Fruit fly (Drosophila melanogaster): ENCODE data around the gene sba.
A peak's percentile ranks its signal among the peaks of the same experiment; 100 is the strongest.

The sba gene

dm6 chr3R:23911073-23911690 is 11.6 kb downstream of the sba start (continued):
- TF ChIP-seq H15 (GFP tag; IDR thresholded peaks at IDR 0.05) (no peak), Hr78 (GFP tag; optimal IDR thresholded peaks at IDR 0.05) (peak in 1 of 2 experiments; percentile 29), oc (tag; optimal IDR thresholded peaks at IDR 0.05) (peak; percentile 50), cg (GFP tag; optimal IDR thresholded peaks at IDR 0.05) (peak; percentile 52), HmgD (GFP tag; optimal IDR thresholded peaks at IDR 0.05) (no peak), CG4730 (GFP tag; IDR thresholded peaks at IDR 0.05) (no peak), slou (GFP tag; optimal IDR thresholded peaks at IDR 0.05) (no peak), Ssrp (tag; optimal IDR thresholded peaks at IDR 0.05) (no peak), eyg (GFP tag; optimal IDR thresholded peaks at IDR 0.05) (no peak), CG12769 (tag; optimal IDR thresholded peaks at IDR 0.05) (peak; percentile 66), br (optimal IDR thresholded peaks at IDR 0.05) (no peak), CG14014 (GFP tag; IDR thresholded peaks at IDR 0.05) (no peak), CG7745 (tag; optimal IDR thresholded peaks at IDR 0.05) (no peak), CG3407 (GFP tag; optimal IDR thresholded peaks at IDR 0.05) (no peak), kay (GFP tag; optimal IDR thresholded peaks at IDR 0.05) (no peak), HLH3B (GFP tag; IDR thresholded peaks at IDR 0.05) (no peak), E2f1 (GFP tag; IDR thresholded peaks at IDR 0.05) (no peak), Dad (GFP tag; optimal IDR thresholded peaks at IDR 0.05) (no peak), CG7987 (GFP tag; optimal IDR thresholded peaks at IDR 0.05) (no peak), CG12219 (GFP tag; optimal IDR thresholded peaks at IDR 0.05) (no peak), CG11560 (tag; IDR thresholded peaks at IDR 0.05) (no peak), MESR4 (GFP tag; optimal IDR thresholded peaks at IDR 0.05) (no peak), CG34376 (GFP tag; optimal IDR thresholded peaks at IDR 0.05) (no peak), CG32532 (GFP tag; IDR thresholded peaks at IDR 0.05) (no peak), CrebB (tag; optimal IDR thresholded peaks at IDR 0.05) (no peak), exex (tag; optimal IDR thresholded peaks at IDR 0.05) (no peak), kni (GFP tag; optimal IDR thresholded peaks at IDR 0.05) (peak; percentile 81), CG42726 (GFP tag; IDR thresholded peaks at IDR 0.05; ENCODE audit: partially characterized antibody) (no peak), gro (GFP tag; optimal IDR thresholded peaks at IDR 0.05) (no peak), Dref (GFP tag; IDR thresholded peaks at IDR 0.05) (no peak), ssp (GFP tag; IDR thresholded peaks at IDR 0.05) (no peak), tgo (GFP tag; IDR thresholded peaks at IDR 0.05) (no peak), sr (GFP tag; IDR thresholded peaks at IDR 0.05) (0 out of 3 replicates have a peak, but pooled peaks have one; percentile 10)

- TF ChIP-seq slp2 (GFP tag; optimal IDR thresholded peaks at IDR 0.05) (no peak), CG7372 (GFP tag; IDR thresholded peaks at IDR 0.05) (peak; percentile 95), br (optimal IDR thresholded peaks at IDR 0.05) (no peak), CG9437 (GFP tag; optimal IDR thresholded peaks at IDR 0.05) (no peak), al (GFP tag; IDR thresholded peaks at IDR 0.05) (no peak), pita (GFP tag; optimal IDR thresholded peaks at IDR 0.05) (no peak), gt (GFP tag; IDR thresholded peaks at IDR 0.05) (no peak), Drgx (GFP tag; IDR thresholded peaks at IDR 0.05) (peak; percentile 51; the same call in 1 of the 2 replicates), CG11247 (GFP tag; IDR thresholded peaks at IDR 0.05) (no peak), Sox100B (GFP tag; optimal IDR thresholded peaks at IDR 0.05) (no peak), Xbp1 (GFP tag; optimal IDR thresholded peaks at IDR 0.05) (no peak), CG10979 (tag; optimal IDR thresholded peaks at IDR 0.05) (peak; percentile 31), NFAT (GFP tag; IDR thresholded peaks at IDR 0.05) (no peak), HLH54F (GFP tag; optimal IDR thresholded peaks at IDR 0.05) (no peak), lab (GFP tag; optimal IDR thresholded peaks at IDR 0.05) (no peak), sens (GFP tag) (peak; percentile 20), CG7745 (tag; optimal IDR thresholded peaks at IDR 0.05) (no peak), CG17385 (GFP tag; optimal IDR thresholded peaks at IDR 0.05) (no peak), org-1 (GFP tag; optimal IDR thresholded peaks at IDR 0.05) (no peak), nerfin-1 (tag; optimal IDR thresholded peaks at IDR 0.05) (no peak), Sox102F (GFP tag; optimal IDR thresholded peaks at IDR 0.05) (peak; percentile 14)
Measured at dm6 chr3R:23910260-23910887, 12.4 kb downstream of the sba start.

Data from whole organism, embryonic.